Fruit fly (Drosophila melanogaster) whole organism, wandering third instar larva: ENCODE data around the gene CG16779.

Experiments
- Myc ChIP-seq: fragments of >200 bp; optimal IDR thresholded peaks from 2 replicates; lab custom pipeline; 2017
- rgr ChIP-seq: fragments of 200-800 bp; sonication (Bioruptor generic); optimal IDR thresholded peaks from 3 replicates; lab custom pipeline; 2016; ENCODE audit warnings: missing biosample characterization, mild to moderate bottlenecking, missing genetic modification characterization

The CG16779 gene

DNA sequence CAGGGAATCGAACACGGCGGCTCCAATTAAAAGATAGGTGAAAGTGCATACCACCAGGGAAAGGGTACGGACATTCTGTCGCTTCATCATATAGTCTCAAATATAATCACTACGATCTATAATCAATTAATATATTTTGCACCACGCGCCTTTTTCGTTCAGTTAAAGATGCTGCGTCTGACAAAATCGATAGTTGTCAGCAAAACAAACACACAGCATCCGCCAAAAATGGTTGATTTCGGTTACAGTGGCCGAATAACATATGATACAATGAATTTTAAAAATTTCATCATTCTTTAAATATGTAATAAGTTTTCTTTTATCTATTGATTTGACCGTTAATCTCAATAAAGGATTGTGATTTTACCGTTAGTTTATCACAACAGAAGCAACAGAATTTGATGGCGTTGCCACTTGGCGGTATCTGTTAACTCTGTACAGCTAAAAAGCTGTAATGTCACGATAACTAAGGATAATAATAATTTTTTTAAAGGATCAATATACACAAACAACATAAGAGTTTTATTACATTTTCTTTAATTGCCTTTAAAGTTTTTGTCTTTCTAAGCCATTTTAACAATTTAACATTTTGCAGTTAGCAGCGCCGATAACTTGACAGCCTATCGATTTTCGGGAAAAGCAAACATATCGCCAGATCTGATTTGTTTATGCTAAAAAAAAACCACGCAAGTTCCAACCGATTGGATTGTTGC is 81.4 kb downstream of the CG16779 start, which contains the start of the genes Task7 and alpha-Man-IIa:
Gene Task7, minus strand, starts transcription at position 366 of the 713 bp plus-strand sequence.
Gene alpha-Man-IIa, plus strand, starts transcription at position 621 of the 713 bp plus-strand sequence.
- TF ChIP-seq rgr (GFP tag; lab: Kevin White, UChicago) (no peak), Myc (peak; percentile 35)
